Worm (Caenorhabditis elegans) whole organism, young adult: Measurements from ENCODE around the gene oig-3.

ENCODE experiments used
- C06A6.2 ChIP-seq: fragments of 200-800 bp; sonication (Bioruptor generic); conservative IDR thresholded peaks from 2 replicates; pipeline ENCODE4 v1.3.6; 2022; ENCODE audit warnings: missing genetic modification characterization, missing compliant biosample characterization
- F37B4.10 ChIP-seq: fragments of 200-800 bp; sonication (Bioruptor generic); IDR thresholded peaks from 2 replicates; pipeline ENCODE4 v1.3.6; 2022; ENCODE audit warnings: missing genetic modification characterization, missing compliant biosample characterization
- K11D2.4 ChIP-seq: fragments of 200-800 bp; sonication (Bioruptor generic); IDR thresholded peaks from 2 replicates; pipeline ENCODE4 v1.3.6; 2022; ENCODE audit warnings: missing genetic modification reagents, missing genetic modification characterization, missing compliant biosample characterization
- aptf-3 ChIP-seq: fragments of 200-800 bp; sonication (Bioruptor generic); IDR thresholded peaks from 2 replicates; pipeline ENCODE4 v1.3.6; 2022; ENCODE audit warnings: missing genetic modification characterization, missing compliant biosample characterization
- atf-7 ChIP-seq: sonication (generic microtip); optimal IDR thresholded peaks from 2 replicates; lab custom pipeline; 2017; ENCODE audit warnings: mild to moderate bottlenecking, missing genetic modification characterization, missing compliant biosample characterization
- attf-3 ChIP-seq: fragments of 200-800 bp; sonication (Bioruptor generic); conservative IDR thresholded peaks from 2 replicates; pipeline ENCODE4 v1.3.6; 2022; ENCODE audit warnings: missing genetic modification reagents, missing genetic modification characterization, missing compliant biosample characterization
- bed-2 ChIP-seq: fragments of 200-800 bp; sonication (Bioruptor generic); IDR thresholded peaks from 2 replicates; pipeline ENCODE4 v1.3.6; 2022; ENCODE audit warnings: missing genetic modification reagents, missing genetic modification characterization, missing compliant biosample characterization
- dpl-1 ChIP-seq: fragments of 150-350 bp; optimal IDR thresholded peaks from 2 replicates; lab custom pipeline; 2014; ENCODE audit warnings: missing biosample characterization, missing genetic modification reagents, missing genetic modification characterization
- lin-35 ChIP-seq, 3 experiments: fragments of 150-350 bp in 2 of 3; sonication (generic microtip) in 1 of 3; optimal IDR thresholded peaks; 2 replicates each; lab custom pipeline; 2014 to 2018; ENCODE audit warnings: missing biosample characterization in 3 of 3, missing genetic modification characterization in 3 of 3, missing genetic modification reagents in 3 of 3
- snpc-1.1 ChIP-seq: sonication (generic microtip); optimal IDR thresholded peaks from 2 replicates; lab custom pipeline; 2017; ENCODE audit warnings: missing genetic modification characterization, mild to moderate bottlenecking, missing compliant biosample characterization, antibody characterized with exemption, moderate library complexity, missing genotype, missing genetic modification reagents; ENCODE audit not compliant: insufficient read depth
- snpc-4 ChIP-seq, 5 experiments: fragments of 150-350 bp in 1 of 5; sonication (generic microtip) in 4 of 5; optimal IDR thresholded peaks; 2 replicates each; lab custom pipeline; 2014 to 2018; ENCODE audit warnings: missing genetic modification characterization in 5 of 5, missing biosample characterization in 3 of 5, antibody characterized with exemption in 2 of 5, mild to moderate bottlenecking in 2 of 5, missing compliant biosample characterization in 2 of 5, missing genotype in 2 of 5, moderate library complexity in 2 of 5, missing genetic modification reagents in 1 of 5
- ztf-18 ChIP-seq: sonication (generic microtip); optimal IDR thresholded peaks from 2 replicates; lab custom pipeline; 2016; ENCODE audit warnings: missing genotype, mild to moderate bottlenecking, missing genetic modification characterization, missing compliant biosample characterization
- ztf-6 ChIP-seq: fragments of 200-800 bp; sonication (Bioruptor generic); IDR thresholded peaks from 2 replicates; pipeline ENCODE4 v1.3.6; 2022; ENCODE audit warnings: missing genetic modification reagents, missing genetic modification characterization, missing compliant biosample characterization

ce11 chrV:14712316-14712715, 17.1 kb upstream of the oig-3 start, which contains the start of gene R08A2.5:
- TF ChIP-seq bed-2 (GFP tag; lab: Robert Waterston, UW), result no peak
- TF ChIP-seq F37B4.10 (GFP tag; lab: Robert Waterston, UW), result no peak
- TF ChIP-seq snpc-4 (GFP tag; optimal IDR thresholded peaks at IDR 0.05; lab: Kevin White, UChicago), result no peak
- no peak for TF ChIP-seq snpc-4 (tag; optimal IDR thresholded peaks at IDR 0.05; lab: Kevin White, UChicago)
- no peak for TF ChIP-seq C06A6.2
- no peak for TF ChIP-seq dpl-1 (GFP tag; lab: Kevin White, UChicago)
- TF ChIP-seq ztf-6 (GFP tag; lab: Robert Waterston, UW), result no peak
- TF ChIP-seq snpc-1.1 (tag; lab: Kevin White, UChicago), result no peak
- TF ChIP-seq K11D2.4, result no peak
- TF ChIP-seq lin-35 (GFP tag; optimal IDR thresholded peaks at IDR 0.05; lab: Kevin White, UChicago), result no peak
- no peak for TF ChIP-seq aptf-3 (GFP tag; lab: Robert Waterston, UW)
- TF ChIP-seq atf-7, result no peak
- TF ChIP-seq attf-3, result no peak
- TF ChIP-seq ztf-18 (tag; lab: Kevin White, UChicago), result no peak
